Worm (Caenorhabditis elegans): Measurements from ENCODE around the gene C34C12.12.

DNA sequence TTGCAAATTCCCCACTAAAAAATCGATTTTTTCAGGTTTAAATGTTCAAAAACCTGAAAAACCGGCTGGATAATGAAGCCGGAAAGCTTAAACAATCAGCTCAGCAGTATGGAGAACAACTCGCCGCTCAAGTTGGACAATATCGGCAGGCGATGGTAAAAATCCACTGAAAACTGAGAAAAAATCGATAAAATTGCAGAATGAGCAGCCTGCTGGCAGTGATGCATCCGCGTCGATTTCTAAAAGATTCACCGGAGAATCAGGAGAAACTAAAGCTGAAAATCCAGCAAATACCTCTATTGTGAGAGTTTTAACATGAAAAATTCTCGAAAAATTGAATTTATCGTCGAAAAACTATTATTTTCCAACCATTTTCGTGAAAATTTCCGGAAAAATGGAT lies 47.5 kb upstream of the C34C12.12 start, which contains the start of gene golg-4:
- TF ChIP-seq lin-39 (tag; optimal IDR thresholded peaks at IDR 0.05) (no peak), egl-27 (tag; optimal IDR thresholded peaks at IDR 0.05) (no peak), skn-1 (tag; optimal IDR thresholded peaks at IDR 0.05) (no peak)
